Fruit fly (Drosophila melanogaster) whole organism, embryonic: ENCODE measurements around the gene CkIIalpha-i3.
A peak's percentile ranks its signal among the peaks of the same experiment; 100 is the strongest.

Source experiments
- CG10462 ChIP-seq: fragments of 200-800 bp; sonication (Bioruptor generic); optimal IDR thresholded peaks from 2 replicates; lab custom pipeline; 2016; ENCODE audit warnings: missing biosample characterization, missing genetic modification characterization
- CG12104 ChIP-seq: fragments of 200-800 bp; sonication (Bioruptor generic); optimal IDR thresholded peaks from 3 replicates; lab custom pipeline; 2016; ENCODE audit warnings: missing biosample characterization, missing genetic modification characterization
- CG1233 ChIP-seq: fragments of 200-800 bp; sonication (Bioruptor generic); optimal IDR thresholded peaks from 4 replicates; lab custom pipeline; 2018; ENCODE audit warnings: missing biosample characterization, mild to moderate bottlenecking, missing genetic modification characterization
- CG12942 ChIP-seq: fragments of 200-800 bp; sonication (Bioruptor generic); optimal IDR thresholded peaks from 3 replicates; lab custom pipeline; 2016; ENCODE audit warnings: missing biosample characterization, missing genetic modification characterization
- CG14014 ChIP-seq: fragments of 200-800 bp; sonication (Bioruptor generic); IDR thresholded peaks from 2 replicates; pipeline ENCODE4 v1.3.6; 2022; ENCODE audit warnings: missing biosample characterization, missing genetic modification characterization
- CG1602 ChIP-seq: fragments of 200-800 bp; sonication (Bioruptor generic); optimal IDR thresholded peaks from 3 replicates; lab custom pipeline; 2016; ENCODE audit warnings: missing biosample characterization, missing genetic modification characterization
- CG1647 ChIP-seq: fragments of 200-800 bp; sonication (Bioruptor generic); optimal IDR thresholded peaks from 3 replicates; lab custom pipeline; 2016; ENCODE audit warnings: missing biosample characterization, missing genetic modification characterization
- CG16815 ChIP-seq: fragments of 200-800 bp; sonication (Bioruptor generic); optimal IDR thresholded peaks from 3 replicates; lab custom pipeline; 2017; ENCODE audit warnings: missing biosample characterization, mild to moderate bottlenecking, missing genetic modification characterization
- CG1792 ChIP-seq: fragments of 200-800 bp; sonication (Bioruptor generic); optimal IDR thresholded peaks from 2 replicates; lab custom pipeline; 2016; ENCODE audit warnings: missing biosample characterization, missing genetic modification characterization
- CG18599 ChIP-seq: fragments of 200-800 bp; sonication (Bioruptor generic); optimal IDR thresholded peaks from 3 replicates; lab custom pipeline; 2017; ENCODE audit warnings: missing biosample characterization, missing genetic modification characterization, mild to moderate bottlenecking, moderate library complexity, missing genetic modification reagents
- CG4282 ChIP-seq: fragments of 200-800 bp; sonication (Bioruptor generic); optimal IDR thresholded peaks from 2 replicates; lab custom pipeline; 2016; ENCODE audit warnings: missing biosample characterization, missing genetic modification characterization
- CG4730 ChIP-seq: fragments of 200-800 bp; sonication (Bioruptor generic); IDR thresholded peaks from 2 replicates; pipeline ENCODE4 v1.3.6; 2022; ENCODE audit warnings: missing biosample characterization, missing genetic modification characterization
- CG6254 ChIP-seq: fragments of 200-800 bp; sonication (Bioruptor generic); optimal IDR thresholded peaks from 3 replicates; lab custom pipeline; 2017; ENCODE audit warnings: mild to moderate bottlenecking, missing biosample characterization, missing genetic modification reagents, missing genetic modification characterization
- CG6272 ChIP-seq: fragments of 200-800 bp; sonication (Bioruptor generic); IDR thresholded peaks from 2 replicates; pipeline ENCODE4 v1.3.6; 2022; ENCODE audit warnings: missing biosample characterization, missing genetic modification characterization
- CG6683 ChIP-seq: fragments of 200-800 bp; sonication (Bioruptor generic); optimal IDR thresholded peaks from 2 replicates; lab custom pipeline; 2017; ENCODE audit warnings: missing biosample characterization, mild to moderate bottlenecking, missing genetic modification characterization, missing genetic modification reagents
- CG7556 ChIP-seq: fragments of 200-800 bp; sonication (Bioruptor generic); optimal IDR thresholded peaks from 2 replicates; lab custom pipeline; 2017; ENCODE audit warnings: missing biosample characterization, mild to moderate bottlenecking, missing genetic modification characterization
- CG9727 ChIP-seq: fragments of 200-800 bp; sonication (Bioruptor generic); optimal IDR thresholded peaks from 3 replicates; lab custom pipeline; 2017; ENCODE audit warnings: missing biosample characterization, mild to moderate bottlenecking, missing genetic modification characterization
- CG9797 ChIP-seq: fragments of 200-800 bp; sonication (Bioruptor generic); optimal IDR thresholded peaks from 3 replicates; lab custom pipeline; 2018; ENCODE audit warnings: missing biosample characterization, mild to moderate bottlenecking, missing genetic modification characterization
- H15 ChIP-seq: fragments of 200-800 bp; sonication (Bioruptor generic); IDR thresholded peaks from 3 replicates; pipeline ENCODE4 v1.3.6; 2022; ENCODE audit warnings: missing biosample characterization, missing genetic modification characterization
- Mad ChIP-seq: fragments of 200-800 bp; sonication (Bioruptor generic); optimal IDR thresholded peaks from 2 replicates; lab custom pipeline; 2016; ENCODE audit warnings: missing biosample characterization, missing genetic modification characterization
- Myb ChIP-seq: fragments of 200-800 bp; sonication (Bioruptor generic); optimal IDR thresholded peaks from 2 replicates; lab custom pipeline; 2016; ENCODE audit warnings: missing biosample characterization, missing genetic modification characterization
- Opbp ChIP-seq: fragments of 200-800 bp; sonication (Bioruptor generic); IDR thresholded peaks from 3 replicates; pipeline ENCODE4 v1.3.6; 2022; ENCODE audit warnings: missing biosample characterization, missing genetic modification characterization; ENCODE audit not compliant: partially characterized antibody
- PHDP ChIP-seq: fragments of 200-800 bp; sonication (Bioruptor generic); optimal IDR thresholded peaks from 3 replicates; lab custom pipeline; 2018; ENCODE audit warnings: missing biosample characterization, mild to moderate bottlenecking, missing genetic modification characterization, moderate library complexity
- Six4 ChIP-seq: fragments of 200-800 bp; sonication (Bioruptor generic); optimal IDR thresholded peaks from 2 replicates; lab custom pipeline; 2016; ENCODE audit warnings: missing biosample characterization, missing genetic modification characterization
- Ssrp ChIP-seq: fragments of 200-800 bp; sonication (Bioruptor generic); optimal IDR thresholded peaks from 2 replicates; lab custom pipeline; 2018; ENCODE audit warnings: missing biosample characterization, mild to moderate bottlenecking, missing genetic modification characterization, moderate library complexity
- amos ChIP-seq: fragments of 200-800 bp; sonication (Bioruptor generic); IDR thresholded peaks from 2 replicates; pipeline ENCODE4 v1.3.6; 2022; ENCODE audit warnings: missing biosample characterization, missing genetic modification characterization; ENCODE audit not compliant: partially characterized antibody
- bbx ChIP-seq: fragments of 200-800 bp; sonication (Bioruptor generic); IDR thresholded peaks from 2 replicates; pipeline ENCODE4 v1.3.6; 2022; ENCODE audit warnings: missing biosample characterization, missing genetic modification characterization; ENCODE audit not compliant: partially characterized antibody
- bigmax ChIP-seq: fragments of 200-800 bp; sonication (Bioruptor generic); optimal IDR thresholded peaks from 2 replicates; lab custom pipeline; 2018; ENCODE audit warnings: missing biosample characterization, mild to moderate bottlenecking, missing genetic modification characterization
- crp ChIP-seq, 2 experiments: fragments of 200-800 bp; sonication (Bioruptor generic); optimal IDR thresholded peaks; 2 replicates in 1 of 2; 3 replicates in 1 of 2; lab custom pipeline; 2017; ENCODE audit warnings: missing biosample characterization in 2 of 2, missing genetic modification characterization in 2 of 2, mild to moderate bottlenecking in 1 of 2, moderate library complexity in 1 of 2
- dati ChIP-seq: fragments of 200-800 bp; sonication (Bioruptor generic); IDR thresholded peaks from 2 replicates; pipeline ENCODE4 v1.3.6; 2022; ENCODE audit warnings: missing biosample characterization, missing genetic modification characterization
- dmrt99B ChIP-seq: fragments of 200-800 bp; sonication (Bioruptor generic); optimal IDR thresholded peaks from 2 replicates; lab custom pipeline; 2018; ENCODE audit warnings: missing biosample characterization, mild to moderate bottlenecking, missing genetic modification characterization, moderate library complexity
- dpn ChIP-seq, 2 experiments: fragments of 200-800 bp; sonication (Bioruptor generic); optimal IDR thresholded peaks; 3 replicates each; lab custom pipeline; 2016; ENCODE audit warnings: missing biosample characterization in 2 of 2, missing genetic modification characterization in 2 of 2
- emc ChIP-seq: fragments of 200-800 bp; sonication (Bioruptor generic); optimal IDR thresholded peaks from 2 replicates; lab custom pipeline; 2016; ENCODE audit warnings: missing biosample characterization, missing genetic modification characterization
- ewg ChIP-seq: fragments of 200-800 bp; sonication (Bioruptor generic); optimal IDR thresholded peaks from 3 replicates; lab custom pipeline; 2017; ENCODE audit warnings: mild to moderate bottlenecking, missing biosample characterization, missing genetic modification reagents, missing genetic modification characterization
- gem ChIP-seq: fragments of 200-800 bp; sonication (Bioruptor generic); optimal IDR thresholded peaks from 2 replicates; lab custom pipeline; 2019; ENCODE audit warnings: missing biosample characterization, mild to moderate bottlenecking, missing genetic modification characterization, moderate library complexity
- gt ChIP-seq: fragments of 200-800 bp; sonication (Bioruptor generic); IDR thresholded peaks from 2 replicates; pipeline ENCODE4 v1.3.6; 2022; ENCODE audit warnings: missing biosample characterization, missing genetic modification characterization
- hkb ChIP-seq, 2 experiments: fragments of 200-800 bp in 1 of 2; fragments of >200 bp in 1 of 2; sonication (Bioruptor generic) in 1 of 2; IDR thresholded peaks in 1 of 2; optimal IDR thresholded peaks in 1 of 2; 2 replicates each; pipeline versions ENCODE4 v1.3.6 to Lab custom; 2017 to 2022; ENCODE audit warnings: missing biosample characterization in 1 of 2, missing genetic modification characterization in 1 of 2
- insv ChIP-seq, 2 experiments: fragments of 200-800 bp; sonication (Bioruptor generic); optimal IDR thresholded peaks; 3 replicates each; lab custom pipeline; 2016 to 2018; ENCODE audit warnings: missing biosample characterization in 2 of 2, missing genetic modification characterization in 2 of 2
- inv ChIP-seq: fragments of 200-800 bp; sonication (Bioruptor generic); IDR thresholded peaks from 2 replicates; pipeline ENCODE4 v1.3.6; 2022; ENCODE audit warnings: missing biosample characterization, missing genetic modification characterization; ENCODE audit not compliant: partially characterized antibody
- nerfin-1 ChIP-seq: fragments of 200-800 bp; sonication (Bioruptor generic); optimal IDR thresholded peaks from 3 replicates; lab custom pipeline; 2019; ENCODE audit warnings: missing biosample characterization, mild to moderate bottlenecking, missing genetic modification characterization, moderate library complexity
- nom ChIP-seq: fragments of 200-800 bp; sonication (Bioruptor generic); optimal IDR thresholded peaks from 2 replicates; lab custom pipeline; 2017; ENCODE audit warnings: missing biosample characterization, missing genetic modification characterization, mild to moderate bottlenecking, moderate library complexity, missing genetic modification reagents
- peb ChIP-seq: fragments of 200-800 bp; sonication (Bioruptor generic); IDR thresholded peaks from 2 replicates; pipeline ENCODE4 v1.3.6; 2022; ENCODE audit warnings: missing biosample characterization, missing genetic modification characterization
- sim ChIP-seq: fragments of 200-800 bp; sonication (Bioruptor generic); IDR thresholded peaks from 2 replicates; pipeline ENCODE4 v1.3.6; 2022; ENCODE audit warnings: missing biosample characterization, missing genetic modification characterization
- sob ChIP-seq: fragments of 200-800 bp; sonication (Bioruptor generic); IDR thresholded peaks from 2 replicates; pipeline ENCODE4 v1.3.6; 2022; ENCODE audit warnings: missing biosample characterization, missing genetic modification characterization
- sqz ChIP-seq: fragments of 200-800 bp; sonication (Bioruptor generic); optimal IDR thresholded peaks from 3 replicates; lab custom pipeline; 2018; ENCODE audit warnings: missing biosample characterization, mild to moderate bottlenecking, missing genetic modification characterization
- trh ChIP-seq: fragments of 200-800 bp; sonication (Bioruptor generic); optimal IDR thresholded peaks from 2 replicates; lab custom pipeline; 2016; ENCODE audit warnings: missing biosample characterization, missing genetic modification characterization
- tup ChIP-seq: fragments of 200-800 bp; sonication (Bioruptor generic); optimal IDR thresholded peaks from 2 replicates; lab custom pipeline; 2016; ENCODE audit warnings: missing biosample characterization, mild to moderate bottlenecking, missing genetic modification characterization, moderate library complexity

CkIIalpha-i3 gene

dm6 chr3L:750614-751293 lies 40.3 kb upstream of the CkIIalpha-i3 start (continued):
- TF ChIP-seq emc (no peak), CG6683 (GFP tag; lab: Kevin White, UChicago) (no peak), CG6254 (no peak), CG10462 (GFP tag; lab: Kevin White, UChicago) (no peak), CG1602 (GFP tag; lab: Kevin White, UChicago) (no peak), sob (peak; percentile 22; the same call in 1 of the 2 replicates), CG4730 (GFP tag; lab: Robert Waterston, UW) (no peak), CG12942 (no peak), dati (GFP tag; lab: Robert Waterston, UW) (no peak), insv (GFP tag; optimal IDR thresholded peaks at IDR 0.05; lab: Kevin White, UChicago) (no peak), amos (GFP tag; lab: Robert Waterston, UW) (0 out of 2 replicates have a peak, but pooled peaks have one; percentile 16), sqz (GFP tag; lab: Kevin White, UChicago) (peak; percentile 0)
- TF ChIP-seq, all 482 proteins: peak for 21

- TF ChIP-seq nerfin-1 (tag; lab: Kevin White, UChicago) (peak; percentile 63), bbx (GFP tag; lab: Robert Waterston, UW) (peak; percentile 77), Opbp (peak; percentile 63; the same call in 1 of the 3 replicates), CG7556 (GFP tag; lab: Kevin White, UChicago) (peak; percentile 11), CG4282 (peak; percentile 50), H15 (GFP tag; lab: Robert Waterston, UW) (no peak), nom (GFP tag; lab: Kevin White, UChicago) (peak; percentile 90), ewg (GFP tag; lab: Kevin White, UChicago) (peak; percentile 10), peb (GFP tag; lab: Robert Waterston, UW) (no peak), Mad (peak; percentile 17), CG1792 (no peak), CG12104 (GFP tag; lab: Kevin White, UChicago) (no peak), CG9727 (peak; percentile 23), Myb (GFP tag; lab: Kevin White, UChicago) (peak; percentile 14), trh (no peak), inv (peak; percentile 25; the same call in 1 of the 2 replicates), CG1233 (GFP tag; lab: Kevin White, UChicago) (no peak), crp (GFP tag; optimal IDR thresholded peaks at IDR 0.05; lab: Kevin White, UChicago) (no peak), Six4 (no peak), CG14014 (GFP tag; lab: Robert Waterston, UW) (peak; percentile 27; the same call in 1 of the 2 replicates), CG16815 (GFP tag; lab: Kevin White, UChicago) (no peak), insv (GFP tag; optimal IDR thresholded peaks at IDR 0.05; lab: Kevin White, UChicago) (peak in 1 of 2 experiments; percentile 26), gt (no peak), gem (tag; lab: Kevin White, UChicago) (no peak), dpn (GFP tag; optimal IDR thresholded peaks at IDR 0.05; lab: Kevin White, UChicago) (peak; percentile 38 to 55), tup (no peak), sim (GFP tag; lab: Robert Waterston, UW) (no peak), Ssrp (tag; lab: Kevin White, UChicago) (no peak), CG1647 (GFP tag; lab: Kevin White, UChicago) (no peak), CG9797 (GFP tag; lab: Kevin White, UChicago) (no peak), hkb (optimal IDR thresholded peaks at IDR 0.05; lab: Kevin White, UChicago) (no peak), hkb (GFP tag; IDR thresholded peaks at IDR 0.05; lab: Robert Waterston, UW) (peak; percentile 78), bigmax (GFP tag; lab: Kevin White, UChicago) (peak; percentile 26), dmrt99B (tag; lab: Kevin White, UChicago) (peak; percentile 38), CG18599 (GFP tag; lab: Kevin White, UChicago) (peak; percentile 79), sob (peak; percentile 60; the same call in 1 of the 2 replicates), sqz (GFP tag; lab: Kevin White, UChicago) (peak; percentile 89), CG6272 (GFP tag; lab: Robert Waterston, UW) (no peak), PHDP (peak; percentile 47)
These were observed 38.8 kb upstream of the CkIIalpha-i3 start, which contains the start of gene emc for dm6 chr3L:749199-749538. Gene emc (plus strand): TSS chr3L:749400.
